Worm (Caenorhabditis elegans) whole organism, mixed stage, embryonic: ENCODE measurements around the gene drh-1.

Experiments used
- cnd-1 ChIP-seq: fragments of 200-800 bp; sonication (Bioruptor generic); optimal IDR thresholded peaks from 2 replicates; lab custom pipeline; 2018; ENCODE audit warnings: mild to moderate bottlenecking, missing genetic modification characterization, missing compliant biosample characterization
- nhr-12 ChIP-seq: fragments of 150-350 bp; optimal IDR thresholded peaks from 2 replicates; lab custom pipeline; 2014; ENCODE audit warnings: missing biosample characterization, missing genetic modification characterization
- nhr-76 ChIP-seq: sonication (generic microtip); optimal IDR thresholded peaks from 2 replicates; lab custom pipeline; 2017; ENCODE audit warnings: missing biosample characterization, missing genetic modification characterization

ce11 chrIV:6585397-6585921 is 27.7 kb downstream of the drh-1 start, which contains the start of the genes F38A5.2 and dnj-11:
- no peak for TF ChIP-seq nhr-12 (tag; lab: Kevin White, UChicago)
- TF ChIP-seq cnd-1 (tag; lab: Kevin White, UChicago) = no peak
- TF ChIP-seq nhr-76 (tag; lab: Kevin White, UChicago) = no peak
